Worm (Caenorhabditis elegans) whole organism, L1 larva: ENCODE results near the gene F58B4.5.

Source experiments
- C34B4.2 ChIP-seq: sonication (generic microtip); optimal IDR thresholded peaks from 2 replicates; lab custom pipeline; 2017; ENCODE audit warnings: mild to moderate bottlenecking, missing genetic modification characterization, missing compliant biosample characterization
- efl-3 ChIP-seq: fragments of 200-800 bp; sonication (Bioruptor generic); optimal IDR thresholded peaks from 2 replicates; lab custom pipeline; 2018; ENCODE audit warnings: mild to moderate bottlenecking, missing genetic modification characterization, missing compliant biosample characterization
- egl-27 ChIP-seq, 2 experiments: fragments of 150-350 bp in 1 of 2; sonication (generic microtip); optimal IDR thresholded peaks; 3 replicates each; lab custom pipeline; 2017 to 2018; ENCODE audit warnings: missing biosample characterization in 2 of 2, missing genetic modification characterization in 2 of 2, missing genetic modification reagents in 2 of 2
- elt-3 ChIP-seq, 6 experiments: fragments of 150-350 bp in 1 of 6; sonication (generic microtip); optimal IDR thresholded peaks; 2 replicates each; lab custom pipeline; 2017 to 2018; ENCODE audit warnings: missing biosample characterization in 6 of 6, missing genetic modification characterization in 6 of 6, inconsistent platforms in 1 of 6
- fos-1 ChIP-seq: fragments of 150-350 bp; optimal IDR thresholded peaks from 2 replicates; lab custom pipeline; 2014; ENCODE audit warnings: missing biosample characterization, missing genetic modification characterization
- lin-39 ChIP-seq: fragments of 150-350 bp; optimal IDR thresholded peaks from 2 replicates; lab custom pipeline; 2014; ENCODE audit warnings: missing biosample characterization, missing genetic modification reagents, missing genetic modification characterization
- nhr-11 ChIP-seq: fragments of 150-350 bp; optimal IDR thresholded peaks from 2 replicates; lab custom pipeline; 2014; ENCODE audit warnings: missing biosample characterization, missing genetic modification characterization
- nhr-76 ChIP-seq: sonication (generic microtip); optimal IDR thresholded peaks from 2 replicates; lab custom pipeline; 2017; ENCODE audit warnings: missing biosample characterization, missing genetic modification characterization
- nhr-77 ChIP-seq: fragments of 150-350 bp; optimal IDR thresholded peaks from 2 replicates; lab custom pipeline; 2014; ENCODE audit warnings: missing biosample characterization, missing genetic modification characterization
- pag-3 ChIP-seq: sonication (generic microtip); optimal IDR thresholded peaks from 2 replicates; lab custom pipeline; 2017; ENCODE audit warnings: missing genetic modification characterization, mild to moderate bottlenecking, missing compliant biosample characterization, antibody characterized with exemption, borderline replicate concordance; ENCODE audit not compliant: insufficient read depth
- sox-4 ChIP-seq: sonication (generic microtip); optimal IDR thresholded peaks from 2 replicates; lab custom pipeline; 2016; ENCODE audit warnings: missing genetic modification characterization, missing compliant biosample characterization
- swsn-7 ChIP-seq: sonication (generic microtip); optimal IDR thresholded peaks from 2 replicates; lab custom pipeline; 2016; ENCODE audit warnings: missing genetic modification characterization, missing compliant biosample characterization
- tbx-2 ChIP-seq: sonication (generic microtip); optimal IDR thresholded peaks from 2 replicates; lab custom pipeline; 2016; ENCODE audit warnings: missing genetic modification characterization, missing compliant biosample characterization
- unc-130 ChIP-seq: fragments of 150-350 bp; optimal IDR thresholded peaks from 2 replicates; lab custom pipeline; 2017; ENCODE audit warnings: missing biosample characterization, missing genetic modification characterization, inconsistent platforms

DNA sequence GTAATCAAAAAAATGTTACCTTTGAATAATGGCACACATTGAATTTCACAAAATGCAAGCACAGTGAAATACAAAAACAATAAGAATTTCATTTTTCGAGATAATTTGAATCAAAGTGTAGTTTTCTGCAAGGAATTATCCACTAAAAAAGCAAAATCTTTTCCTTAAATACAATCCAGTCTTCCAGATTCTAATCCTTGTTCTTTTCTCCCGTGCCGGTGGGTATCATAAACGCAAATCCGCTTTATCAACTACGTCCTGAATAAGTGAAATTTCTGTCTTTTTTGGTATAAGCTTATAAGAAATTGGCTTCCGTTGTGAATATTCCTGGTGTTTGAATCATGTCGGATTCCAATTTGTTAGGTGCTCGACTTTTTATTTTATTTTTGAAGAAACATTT is 44.3 kb upstream of the F58B4.5 start:
- no peak for TF ChIP-seq pag-3 (tag; lab: Kevin White, UChicago)
- no peak for TF ChIP-seq nhr-76 (tag; lab: Kevin White, UChicago)
- TF ChIP-seq elt-3 (tag; optimal IDR thresholded peaks at IDR 0.05; lab: Kevin White, UChicago), result no peak
- TF ChIP-seq unc-130, result no peak
- no peak for TF ChIP-seq C34B4.2 (tag; lab: Kevin White, UChicago)
- TF ChIP-seq nhr-11 (tag; lab: Kevin White, UChicago), result no peak
- TF ChIP-seq tbx-2 (tag; lab: Kevin White, UChicago), result no peak
- no peak for TF ChIP-seq nhr-77
- TF ChIP-seq swsn-7 (tag; lab: Kevin White, UChicago), result no peak
- TF ChIP-seq efl-3 (GFP tag; lab: Kevin White, UChicago), result no peak
- no peak for TF ChIP-seq lin-39 (tag; lab: Kevin White, UChicago)
- no peak for TF ChIP-seq egl-27 (tag; optimal IDR thresholded peaks at IDR 0.05; lab: Kevin White, UChicago)
- no peak for TF ChIP-seq sox-4
- TF ChIP-seq fos-1, result no peak
